Worm (Caenorhabditis elegans): ENCODE measurements around the gene T16G12.9.
A peak's percentile ranks its signal among the peaks of the same experiment; 100 is the strongest.

Gene T16G12.9

DNA sequence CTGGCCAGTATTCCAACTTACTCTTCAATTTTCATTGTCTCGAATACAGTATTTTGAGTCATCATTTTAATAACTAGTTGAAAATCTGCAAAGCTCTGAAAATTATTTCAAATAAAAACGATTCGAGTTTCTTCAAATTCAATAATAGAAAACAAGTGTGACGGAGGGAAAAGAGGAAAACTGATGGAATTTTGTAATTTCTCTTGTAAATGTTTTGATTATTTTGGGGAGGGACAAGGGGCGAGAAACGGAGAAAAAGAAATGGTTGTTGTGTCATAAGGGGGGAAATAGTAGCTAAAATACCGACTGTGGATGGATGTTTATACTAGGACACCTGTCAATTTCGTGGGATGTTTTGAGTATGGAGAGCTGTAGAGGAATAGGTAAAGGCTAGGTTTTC, at the start of gene T16G12.9:
Gene T16G12.9 (minus strand): TSS at position 101 of the 400 bp plus-strand sequence.
- no peak for TF ChIP-seq nhr-28 (tag; optimal IDR thresholded peaks at IDR 0.05)
- TF ChIP-seq pqm-1 (tag; optimal IDR thresholded peaks at IDR 0.05), result no peak
- TF ChIP-seq ceh-20 (GFP tag; IDR thresholded peaks at IDR 0.05), result no peak
- no peak for TF ChIP-seq ctbp-1 (GFP tag; IDR thresholded peaks at IDR 0.05)
- no peak for TF ChIP-seq zag-1 (tag; optimal IDR thresholded peaks at IDR 0.05)
- no peak for TF ChIP-seq tag-97 (GFP tag; IDR thresholded peaks at IDR 0.05)
- no peak for TF ChIP-seq nhr-237 (tag; optimal IDR thresholded peaks at IDR 0.05)
- no peak for TF ChIP-seq mxl-2 (GFP tag; conservative IDR thresholded peaks at IDR 0.05)
- TF ChIP-seq spr-1 (tag; optimal IDR thresholded peaks at IDR 0.05), result no peak
- TF ChIP-seq ama-1 (optimal IDR thresholded peaks at IDR 0.05), result no peak
- no peak for TF ChIP-seq Y105C5A.15 (GFP tag; IDR thresholded peaks at IDR 0.05)
- TF ChIP-seq saeg-2 (GFP tag; IDR thresholded peaks at IDR 0.05), result no peak
- no peak for TF ChIP-seq ceh-28 (tag; optimal IDR thresholded peaks at IDR 0.05)
- no peak for TF ChIP-seq lin-13 (GFP tag; optimal IDR thresholded peaks at IDR 0.05)
- no peak for TF ChIP-seq Y5F2A.4 (GFP tag; optimal IDR thresholded peaks at IDR 0.05)
- TF ChIP-seq nhr-10 (tag; optimal IDR thresholded peaks at IDR 0.05), result no peak
- no peak for TF ChIP-seq lsy-2 (tag; optimal IDR thresholded peaks at IDR 0.05)
- TF ChIP-seq dmd-6 (GFP tag; IDR thresholded peaks at IDR 0.05), result no peak
- no peak for TF ChIP-seq zfp-3 (GFP tag; conservative IDR thresholded peaks at IDR 0.05)

DNA sequence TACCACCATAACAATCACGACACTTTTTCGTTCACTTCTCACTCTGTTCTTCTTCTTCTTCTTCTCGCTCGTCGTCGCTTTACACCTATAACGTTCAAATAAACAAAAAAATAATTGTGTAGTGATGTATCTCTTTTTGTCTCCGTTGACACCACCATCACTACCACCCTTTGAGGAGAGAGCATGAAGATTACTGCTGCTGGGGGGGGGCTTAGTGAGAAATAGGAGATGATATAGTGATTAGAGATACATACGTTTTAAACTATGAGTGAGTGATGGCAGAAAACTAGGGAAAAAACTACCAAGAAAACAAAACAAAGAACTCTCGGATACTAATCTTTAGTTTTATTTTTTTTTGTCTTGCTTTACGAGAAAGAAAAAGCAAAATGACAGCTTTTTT, 48.3 kb upstream of the T16G12.9 start:
- no peak for TF ChIP-seq F10B5.3 (tag; optimal IDR thresholded peaks at IDR 0.05)
- no peak for TF ChIP-seq vab-7 (GFP tag; IDR thresholded peaks at IDR 0.05)
- TF ChIP-seq nhr-48 (tag; optimal IDR thresholded peaks at IDR 0.05), result no peak
- TF ChIP-seq hlh-11 (tag; optimal IDR thresholded peaks at IDR 0.05), result peak; percentile 10
- no peak for TF ChIP-seq mep-1 (tag; optimal IDR thresholded peaks at IDR 0.05)
- TF ChIP-seq snpc-1.2 (GFP tag; IDR thresholded peaks at IDR 0.05), result no peak
- no peak for TF ChIP-seq lim-7 (GFP tag; IDR thresholded peaks at IDR 0.05)
- TF ChIP-seq aha-1 (tag), result peak; percentile 11
- TF ChIP-seq nhr-28 (tag; optimal IDR thresholded peaks at IDR 0.05), result peak; percentile 33
- no peak for TF ChIP-seq jun-1 (tag; optimal IDR thresholded peaks at IDR 0.05)
- peak; percentile 20 for TF ChIP-seq dve-1 (tag; optimal IDR thresholded peaks at IDR 0.05; ENCODE audit: insufficient read depth)
- TF ChIP-seq lsy-2 (tag; optimal IDR thresholded peaks at IDR 0.05), result peak in 1 of 2 experiments; percentile 23
- no peak for TF ChIP-seq mxl-2 (GFP tag; conservative IDR thresholded peaks at IDR 0.05)
- TF ChIP-seq tra-1 (GFP tag; IDR thresholded peaks at IDR 0.05), result 0 out of 2 replicates have a peak, but pooled peaks have one; percentile 28
- TF ChIP-seq mxl-3 (GFP tag; optimal IDR thresholded peaks at IDR 0.05), result no peak
- peak in 1 of 2 experiments; percentile 51 for TF ChIP-seq daf-16 (GFP tag; optimal IDR thresholded peaks at IDR 0.05)
- peak; percentile 1 for TF ChIP-seq daf-16 (tag; optimal IDR thresholded peaks at IDR 0.05)
- no peak for TF ChIP-seq aly-2 (tag; optimal IDR thresholded peaks at IDR 0.05)
- TF ChIP-seq ZK546.5 (tag; optimal IDR thresholded peaks at IDR 0.05), result no peak
- no peak for TF ChIP-seq nhr-237 (tag; optimal IDR thresholded peaks at IDR 0.05)

DNA sequence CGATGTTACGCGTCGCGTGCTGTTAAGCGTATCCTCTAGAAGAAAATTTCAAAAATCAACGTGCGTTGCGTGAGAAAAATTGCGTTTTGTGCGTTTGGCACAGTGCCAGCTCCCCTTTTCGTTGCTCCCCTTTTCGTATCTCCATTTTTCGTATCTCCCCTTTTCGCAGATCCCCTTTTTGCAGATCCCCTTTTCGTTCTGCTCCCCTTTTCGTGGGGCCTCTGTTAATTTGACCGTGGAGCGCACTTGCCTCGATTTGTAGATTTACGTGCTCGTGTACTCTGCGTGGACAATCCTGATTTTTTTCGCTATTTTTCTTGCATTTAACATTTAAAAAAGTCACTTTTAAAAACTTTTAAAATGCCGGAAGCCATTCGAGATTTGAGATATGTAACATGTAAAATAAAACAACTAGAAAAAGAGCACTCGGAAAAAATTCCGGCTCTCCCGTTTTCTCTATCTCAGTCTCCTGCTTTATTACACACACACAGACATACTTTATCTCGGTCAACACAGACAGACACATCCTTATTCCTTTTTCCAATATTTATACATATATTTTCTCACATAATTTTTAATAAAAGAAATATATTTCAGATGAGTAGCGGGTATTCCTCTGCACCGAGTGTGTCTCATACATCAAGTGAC, 45.7 kb upstream of the T16G12.9 start, which contains the start of gene ttll-4:
Gene ttll-4 (plus strand): TSS at position 598 of the 648 bp plus-strand sequence.
- TF ChIP-seq ZK337.2 (GFP tag; IDR thresholded peaks at IDR 0.05), result no peak
- TF ChIP-seq egl-27 (tag; optimal IDR thresholded peaks at IDR 0.05), result no peak
- no peak for TF ChIP-seq zip-11 (GFP tag; IDR thresholded peaks at IDR 0.05)
- peak; percentile 95 for TF ChIP-seq lin-38 (GFP tag; IDR thresholded peaks at IDR 0.05)
- TF ChIP-seq lim-7 (GFP tag; IDR thresholded peaks at IDR 0.05), result no peak
- no peak; the same call in 1 of the 2 replicates for TF ChIP-seq T26A8.4 (GFP tag; IDR thresholded peaks at IDR 0.05)
- TF ChIP-seq nhr-25 (tag; optimal IDR thresholded peaks at IDR 0.05; ENCODE audit: borderline replicate concordance, insufficient read depth), result no peak
- no peak for TF ChIP-seq ztf-7 (tag; optimal IDR thresholded peaks at IDR 0.05)
- TF ChIP-seq php-3 (GFP tag; IDR thresholded peaks at IDR 0.05), result no peak
- TF ChIP-seq nhr-111 (GFP tag; optimal IDR thresholded peaks at IDR 0.05), result no peak
- TF ChIP-seq ceh-28 (tag; optimal IDR thresholded peaks at IDR 0.05), result no peak
- TF ChIP-seq nhr-6 (tag; optimal IDR thresholded peaks at IDR 0.05), result no peak
- TF ChIP-seq mdl-1 (tag; optimal IDR thresholded peaks at IDR 0.05), result no peak
- no peak for TF ChIP-seq ztf-11 (tag; optimal IDR thresholded peaks at IDR 0.05)
- no peak for TF ChIP-seq Y105C5A.15 (GFP tag; IDR thresholded peaks at IDR 0.05)
- TF ChIP-seq lsy-2 (tag; optimal IDR thresholded peaks at IDR 0.05), result peak in 1 of 2 experiments; percentile 62
- no peak for TF ChIP-seq nhr-76 (tag; optimal IDR thresholded peaks at IDR 0.05)
- TF ChIP-seq zip-2 (tag; optimal IDR thresholded peaks at IDR 0.05), result no peak
- TF ChIP-seq F49E8.2 (tag; optimal IDR thresholded peaks at IDR 0.05; ENCODE audit: borderline replicate concordance), result no peak
- TF ChIP-seq zfp-3 (GFP tag; conservative IDR thresholded peaks at IDR 0.05), result no peak
